Fruit fly (Drosophila melanogaster): ENCODE results near the gene dpr3.

DNA sequence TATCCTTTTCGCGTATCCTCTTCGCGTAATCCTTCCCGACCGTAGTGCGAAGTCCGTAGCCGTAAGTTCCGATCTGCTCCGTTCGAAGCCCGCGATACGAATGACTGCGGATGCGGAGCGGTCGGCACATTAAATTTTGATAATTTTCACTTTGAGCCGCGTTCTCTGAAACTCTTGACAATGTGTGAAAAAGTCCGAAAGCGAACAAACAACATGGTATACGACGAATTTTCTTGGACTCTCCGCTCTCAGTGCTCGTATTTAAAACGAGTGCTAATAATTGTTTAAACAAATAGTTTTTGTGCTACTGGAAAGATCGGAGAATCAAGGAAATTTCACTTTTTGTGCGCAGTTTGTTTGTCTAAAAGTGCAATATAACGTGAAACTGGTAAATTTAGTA is 73.7 kb downstream of the dpr3 start, which contains the start of gene CG42296:
- TF ChIP-seq N (GFP tag; optimal IDR thresholded peaks at IDR 0.05) = no peak
- no peak for TF ChIP-seq Abd-B (GFP tag; optimal IDR thresholded peaks at IDR 0.05)
- TF ChIP-seq ey (GFP tag; optimal IDR thresholded peaks at IDR 0.05) = no peak
